Worm (Caenorhabditis elegans) whole organism, young adult: Measurements from ENCODE around the gene ZC477.3.

Experiments
- B0035.1 ChIP-seq: sonication (generic microtip); optimal IDR thresholded peaks from 2 replicates; lab custom pipeline; 2016; ENCODE audit warnings: missing genetic modification characterization, mild to moderate bottlenecking, missing compliant biosample characterization, missing genotype, missing genetic modification reagents
- C06A6.2 ChIP-seq: fragments of 200-800 bp; sonication (Bioruptor generic); conservative IDR thresholded peaks from 2 replicates; pipeline ENCODE4 v1.3.6; 2022; ENCODE audit warnings: missing genetic modification characterization, missing compliant biosample characterization
- F10E7.11 ChIP-seq: sonication (generic microtip); optimal IDR thresholded peaks from 2 replicates; lab custom pipeline; 2017; ENCODE audit warnings: mild to moderate bottlenecking, missing genetic modification characterization, moderate library complexity, missing compliant biosample characterization
- F22D6.2 ChIP-seq: sonication (generic microtip); optimal IDR thresholded peaks from 2 replicates; lab custom pipeline; 2016; ENCODE audit warnings: mild to moderate bottlenecking, missing genetic modification characterization, missing compliant biosample characterization
- F23B12.7 ChIP-seq: sonication (generic microtip); optimal IDR thresholded peaks from 2 replicates; lab custom pipeline; 2017; ENCODE audit warnings: missing genetic modification characterization, mild to moderate bottlenecking, missing compliant biosample characterization, antibody characterized with exemption, moderate library complexity; ENCODE audit not compliant: insufficient read depth
- F33H1.4 ChIP-seq: fragments of 200-800 bp; sonication (Bioruptor generic); IDR thresholded peaks from 2 replicates; pipeline ENCODE4 v1.3.6; 2022; ENCODE audit warnings: missing genetic modification reagents, missing genetic modification characterization, missing compliant biosample characterization
- F57C9.4 ChIP-seq: sonication (generic microtip); optimal IDR thresholded peaks from 2 replicates; lab custom pipeline; 2017; ENCODE audit warnings: mild to moderate bottlenecking, missing genetic modification characterization, missing compliant biosample characterization
- K11D2.4 ChIP-seq: fragments of 200-800 bp; sonication (Bioruptor generic); IDR thresholded peaks from 2 replicates; pipeline ENCODE4 v1.3.6; 2022; ENCODE audit warnings: missing genetic modification reagents, missing genetic modification characterization, missing compliant biosample characterization
- K12H6.12 ChIP-seq: fragments of 200-800 bp; sonication (Bioruptor generic); optimal IDR thresholded peaks from 2 replicates; lab custom pipeline; 2018; ENCODE audit warnings: mild to moderate bottlenecking, missing genetic modification characterization, missing compliant biosample characterization
- akir-1 ChIP-seq: fragments of 200-800 bp; sonication (Bioruptor generic); optimal IDR thresholded peaks from 2 replicates; lab custom pipeline; 2018; ENCODE audit warnings: mild to moderate bottlenecking, missing genetic modification characterization, moderate library complexity, missing compliant biosample characterization
- ama-1 ChIP-seq, 3 experiments: fragments of 150-350 bp in 1 of 3; sonication (generic microtip) in 2 of 3; optimal IDR thresholded peaks; 2 replicates each; lab custom pipeline; 2014 to 2018; ENCODE audit warnings: missing biosample characterization in 2 of 3, missing genetic modification characterization in 2 of 3, missing genetic modification reagents in 2 of 3
- atf-7 ChIP-seq: sonication (generic microtip); optimal IDR thresholded peaks from 2 replicates; lab custom pipeline; 2017; ENCODE audit warnings: mild to moderate bottlenecking, missing genetic modification characterization, missing compliant biosample characterization
- athp-1 ChIP-seq: sonication (generic microtip); optimal IDR thresholded peaks from 2 replicates; lab custom pipeline; 2017; ENCODE audit warnings: mild to moderate bottlenecking, missing genetic modification characterization, missing compliant biosample characterization
- bed-2 ChIP-seq: fragments of 200-800 bp; sonication (Bioruptor generic); IDR thresholded peaks from 2 replicates; pipeline ENCODE4 v1.3.6; 2022; ENCODE audit warnings: missing genetic modification reagents, missing genetic modification characterization, missing compliant biosample characterization
- ceh-100 ChIP-seq: fragments of 200-800 bp; sonication (Bioruptor generic); IDR thresholded peaks from 2 replicates; pipeline ENCODE4 v1.3.6; 2022; ENCODE audit warnings: missing genetic modification reagents, missing genetic modification characterization, missing compliant biosample characterization
- ceh-58 ChIP-seq: fragments of 200-800 bp; sonication (Bioruptor generic); IDR thresholded peaks from 2 replicates; pipeline ENCODE4 v1.3.6; 2022; ENCODE audit warnings: missing genetic modification characterization, missing compliant biosample characterization
- chd-7 ChIP-seq: sonication (generic microtip); optimal IDR thresholded peaks from 2 replicates; lab custom pipeline; 2016; ENCODE audit warnings: mild to moderate bottlenecking, missing genetic modification characterization, moderate library complexity, missing compliant biosample characterization
- die-1 ChIP-seq: sonication (generic microtip); optimal IDR thresholded peaks from 2 replicates; lab custom pipeline; 2016; ENCODE audit warnings: missing genotype, mild to moderate bottlenecking, missing genetic modification characterization, missing compliant biosample characterization
- dpff-1 ChIP-seq: sonication (generic microtip); optimal IDR thresholded peaks from 2 replicates; lab custom pipeline; 2017; ENCODE audit warnings: mild to moderate bottlenecking, missing genetic modification characterization, missing compliant biosample characterization
- efl-1 ChIP-seq: fragments of 150-350 bp; optimal IDR thresholded peaks from 2 replicates; lab custom pipeline; 2014; ENCODE audit warnings: missing biosample characterization, missing genetic modification reagents, missing genetic modification characterization
- ekl-4 ChIP-seq: fragments of 200-800 bp; sonication (Bioruptor generic); IDR thresholded peaks from 2 replicates; pipeline ENCODE4 v1.3.6; 2022; ENCODE audit warnings: missing genetic modification reagents, missing genetic modification characterization, missing compliant biosample characterization
- gei-17 ChIP-seq: fragments of 200-800 bp; sonication (Bioruptor generic); optimal IDR thresholded peaks from 2 replicates; lab custom pipeline; 2018; ENCODE audit warnings: mild to moderate bottlenecking, missing genetic modification characterization, missing compliant biosample characterization
- hsf-1 ChIP-seq: fragments of 200-800 bp; sonication (Bioruptor generic); IDR thresholded peaks from 2 replicates; pipeline ENCODE4 v1.3.6; 2022; ENCODE audit warnings: missing genetic modification reagents, missing genetic modification characterization, missing compliant biosample characterization
- lag-1 ChIP-seq: fragments of 200-800 bp; sonication (Bioruptor generic); IDR thresholded peaks from 2 replicates; pipeline ENCODE4 v1.3.6; 2022; ENCODE audit warnings: missing genetic modification reagents, missing genetic modification characterization, missing compliant biosample characterization
- lin-54 ChIP-seq: fragments of 200-800 bp; sonication (Bioruptor generic); optimal IDR thresholded peaks from 2 replicates; lab custom pipeline; 2018; ENCODE audit warnings: mild to moderate bottlenecking, missing genetic modification characterization, missing compliant biosample characterization
- madf-6 ChIP-seq: fragments of 200-800 bp; sonication (Bioruptor generic); IDR thresholded peaks from 2 replicates; pipeline ENCODE4 v1.3.6; 2022; ENCODE audit warnings: missing genetic modification reagents, missing genetic modification characterization, missing compliant biosample characterization
- mcd-1 ChIP-seq: fragments of 200-800 bp; sonication (Bioruptor generic); IDR thresholded peaks from 2 replicates; pipeline ENCODE4 v1.3.6; 2022; ENCODE audit warnings: missing genetic modification reagents, missing genetic modification characterization, missing compliant biosample characterization
- mel-28 ChIP-seq: sonication (generic microtip); optimal IDR thresholded peaks from 2 replicates; lab custom pipeline; 2016; ENCODE audit warnings: borderline replicate concordance, mild to moderate bottlenecking, missing genetic modification characterization, missing compliant biosample characterization
- mes-4 ChIP-seq: sonication (generic microtip); optimal IDR thresholded peaks from 2 replicates; lab custom pipeline; 2016; ENCODE audit warnings: missing genotype, missing genetic modification characterization, missing compliant biosample characterization
- mxl-1 ChIP-seq: sonication (generic microtip); optimal IDR thresholded peaks from 2 replicates; lab custom pipeline; 2016; ENCODE audit warnings: missing genetic modification characterization, missing compliant biosample characterization
- nhr-120 ChIP-seq: fragments of 200-800 bp; sonication (Bioruptor generic); IDR thresholded peaks from 2 replicates; pipeline ENCODE4 v1.3.6; 2022; ENCODE audit warnings: missing genetic modification characterization, missing compliant biosample characterization
- pbrm-1 ChIP-seq: fragments of 200-800 bp; sonication (Bioruptor generic); IDR thresholded peaks from 2 replicates; pipeline ENCODE4 v1.3.6; 2022; ENCODE audit warnings: missing genetic modification reagents, missing genetic modification characterization, missing compliant biosample characterization
- snpc-1.3 ChIP-seq: sonication (generic microtip); optimal IDR thresholded peaks from 2 replicates; lab custom pipeline; 2017; ENCODE audit warnings: missing genetic modification characterization, mild to moderate bottlenecking, missing compliant biosample characterization, antibody characterized with exemption, moderate library complexity, missing genotype, missing genetic modification reagents; ENCODE audit not compliant: insufficient read depth
- tbx-9 ChIP-seq: sonication (generic microtip); optimal IDR thresholded peaks from 2 replicates; lab custom pipeline; 2016; ENCODE audit warnings: borderline replicate concordance, missing genetic modification characterization, inconsistent platforms, missing compliant biosample characterization
- unc-62 ChIP-seq: fragments of 150-350 bp; optimal IDR thresholded peaks from 2 replicates; lab custom pipeline; 2014; ENCODE audit warnings: missing biosample characterization, missing genetic modification reagents, missing genetic modification characterization
- ztf-18 ChIP-seq: sonication (generic microtip); optimal IDR thresholded peaks from 2 replicates; lab custom pipeline; 2016; ENCODE audit warnings: missing genotype, mild to moderate bottlenecking, missing genetic modification characterization, missing compliant biosample characterization
- ztf-25 ChIP-seq: fragments of 200-800 bp; sonication (Bioruptor generic); IDR thresholded peaks from 2 replicates; pipeline ENCODE4 v1.3.6; 2022; ENCODE audit warnings: missing genetic modification reagents, missing genetic modification characterization, missing compliant biosample characterization
- ztf-28 ChIP-seq: fragments of 200-800 bp; sonication (Bioruptor generic); IDR thresholded peaks from 2 replicates; pipeline ENCODE4 v1.3.6; 2022; ENCODE audit warnings: missing genetic modification reagents, missing genetic modification characterization, missing compliant biosample characterization
- ztf-6 ChIP-seq: fragments of 200-800 bp; sonication (Bioruptor generic); IDR thresholded peaks from 2 replicates; pipeline ENCODE4 v1.3.6; 2022; ENCODE audit warnings: missing genetic modification reagents, missing genetic modification characterization, missing compliant biosample characterization

Gene ZC477.3

ce11 chrIV:7057677-7058076 is 45.6 kb upstream of the ZC477.3 start, which contains the start of gene srx-50:
TSS of gene srx-50 (plus strand) at chrIV:7057977.
- no peak for TF ChIP-seq C06A6.2 (GFP tag; lab: Robert Waterston, UW)
- TF ChIP-seq efl-1 (GFP tag; lab: Kevin White, UChicago): no peak
- TF ChIP-seq akir-1 (GFP tag; lab: Kevin White, UChicago): no peak
- TF ChIP-seq nhr-120 (GFP tag; lab: Robert Waterston, UW): no peak
- TF ChIP-seq ekl-4: no peak
- TF ChIP-seq ama-1 (optimal IDR thresholded peaks at IDR 0.05; lab: Kevin White, UChicago): no peak
- no peak for TF ChIP-seq ama-1 (GFP tag; optimal IDR thresholded peaks at IDR 0.05; lab: Kevin White, UChicago)
- no peak for TF ChIP-seq ztf-18 (tag; lab: Kevin White, UChicago)
- no peak for TF ChIP-seq F33H1.4 (GFP tag; lab: Robert Waterston, UW)
- no peak for TF ChIP-seq snpc-1.3 (tag; lab: Kevin White, UChicago)
- no peak for TF ChIP-seq bed-2 (GFP tag; lab: Robert Waterston, UW)
- TF ChIP-seq, all 124 proteins: peak for 0

ce11 chrIV:7062697-7063096 is 40.6 kb upstream of the ZC477.3 start:
- TF ChIP-seq ceh-58 (GFP tag; lab: Robert Waterston, UW): no peak
- no peak for TF ChIP-seq C06A6.2 (GFP tag; lab: Robert Waterston, UW)
- no peak for TF ChIP-seq nhr-120 (GFP tag; lab: Robert Waterston, UW)
- TF ChIP-seq ztf-6: no peak
- TF ChIP-seq ztf-28: no peak
- TF ChIP-seq K11D2.4 (GFP tag; lab: Robert Waterston, UW): no peak
- no peak for TF ChIP-seq F22D6.2 (tag; lab: Kevin White, UChicago)
- TF ChIP-seq bed-2 (GFP tag; lab: Robert Waterston, UW): no peak
- no peak for TF ChIP-seq madf-6 (GFP tag; lab: Robert Waterston, UW)
- TF ChIP-seq lag-1 (GFP tag; lab: Robert Waterston, UW): no peak
- TF ChIP-seq, all 124 proteins: peak for 0

ce11 chrIV:7065022-7065421 is 38.3 kb upstream of the ZC477.3 start, which contains the start of gene Y43B11AL.1:
TSS of gene Y43B11AL.1 (plus strand) at chrIV:7065322.
- TF ChIP-seq atf-7 (tag; lab: Kevin White, UChicago): no peak
- no peak for TF ChIP-seq pbrm-1 (GFP tag; lab: Robert Waterston, UW)
- no peak for TF ChIP-seq hsf-1 (GFP tag; lab: Robert Waterston, UW)
- no peak for TF ChIP-seq ztf-28
- no peak for TF ChIP-seq die-1 (tag; lab: Kevin White, UChicago)
- no peak for TF ChIP-seq unc-62 (GFP tag; lab: Kevin White, UChicago)
- TF ChIP-seq, all 124 proteins: peak for 0

ce11 chrIV:7067446-7067845 is 35.8 kb upstream of the ZC477.3 start:
- TF ChIP-seq ztf-28: no peak
- no peak for TF ChIP-seq mes-4 (tag; lab: Kevin White, UChicago)
- TF ChIP-seq tbx-9 (tag; lab: Kevin White, UChicago): no peak
- TF ChIP-seq, all 124 proteins: peak for 0

ce11 chrIV:7072110-7072509 is 31.2 kb upstream of the ZC477.3 start, which contains the start of gene srg-48:
TSS of gene srg-48 (plus strand) at chrIV:7072410.
- no peak for TF ChIP-seq ztf-25
- TF ChIP-seq gei-17: no peak
- TF ChIP-seq K11D2.4 (GFP tag; lab: Robert Waterston, UW): no peak
- TF ChIP-seq F57C9.4 (tag; lab: Kevin White, UChicago): no peak
- TF ChIP-seq B0035.1: no peak
- no peak for TF ChIP-seq madf-6 (GFP tag; lab: Robert Waterston, UW)
- no peak for TF ChIP-seq K12H6.12 (tag; lab: Kevin White, UChicago)
- no peak for TF ChIP-seq F23B12.7 (tag; lab: Kevin White, UChicago)
- no peak for TF ChIP-seq athp-1 (tag; lab: Kevin White, UChicago)
- TF ChIP-seq dpff-1 (tag; lab: Kevin White, UChicago): no peak
- no peak for TF ChIP-seq F10E7.11 (tag; lab: Kevin White, UChicago)
- TF ChIP-seq chd-7: no peak
- no peak for TF ChIP-seq mes-4 (tag; lab: Kevin White, UChicago)
- no peak for TF ChIP-seq mel-28 (tag; lab: Kevin White, UChicago)
- no peak for TF ChIP-seq mcd-1 (GFP tag; lab: Robert Waterston, UW)
- TF ChIP-seq mxl-1 (tag; lab: Kevin White, UChicago): no peak
- no peak for TF ChIP-seq ceh-100 (GFP tag; lab: Robert Waterston, UW)
- TF ChIP-seq lin-54: no peak
